Worm (Caenorhabditis elegans) whole organism, early embryonic: ENCODE results near the gene srh-46.

Experiments used
- B0310.2 ChIP-seq: sonication (generic microtip); optimal IDR thresholded peaks from 2 replicates; lab custom pipeline; 2016; ENCODE audit warnings: mild to moderate bottlenecking, missing genetic modification characterization, missing compliant biosample characterization
- ama-1 ChIP-seq: fragments of 150-350 bp; optimal IDR thresholded peaks from 2 replicates; lab custom pipeline; 2014
- ceh-13 ChIP-seq: fragments of 200-800 bp; sonication (Bioruptor generic); optimal IDR thresholded peaks from 2 replicates; lab custom pipeline; 2018; ENCODE audit warnings: mild to moderate bottlenecking, missing genetic modification characterization, missing compliant biosample characterization
- ceh-36 ChIP-seq: sonication (generic microtip); optimal IDR thresholded peaks from 2 replicates; lab custom pipeline; 2016; ENCODE audit warnings: missing genetic modification characterization, inconsistent platforms, missing compliant biosample characterization
- ets-7 ChIP-seq: sonication (generic microtip); optimal IDR thresholded peaks from 2 replicates; lab custom pipeline; 2016; ENCODE audit warnings: missing genotype, missing genetic modification characterization, missing compliant biosample characterization
- flt-1 ChIP-seq: fragments of 200-800 bp; sonication (Bioruptor generic); IDR thresholded peaks from 2 replicates; pipeline ENCODE4 v1.3.6; 2022; ENCODE audit warnings: missing genetic modification characterization, missing compliant biosample characterization
- hmbx-1 ChIP-seq: sonication (generic microtip); optimal IDR thresholded peaks from 2 replicates; lab custom pipeline; 2016; ENCODE audit warnings: mild to moderate bottlenecking, missing genetic modification characterization, missing compliant biosample characterization
- pes-1 ChIP-seq: fragments of 200-800 bp; sonication (Bioruptor generic); IDR thresholded peaks from 2 replicates; pipeline ENCODE4 v1.3.6; 2022; ENCODE audit warnings: missing genetic modification reagents, missing genetic modification characterization, missing compliant biosample characterization
- scrt-1 ChIP-seq: fragments of 200-800 bp; sonication (Bioruptor generic); IDR thresholded peaks from 2 replicates; pipeline ENCODE4 v1.3.6; 2022; ENCODE audit warnings: missing genetic modification characterization, missing compliant biosample characterization
- sea-1 ChIP-seq: fragments of 200-800 bp; sonication (Bioruptor generic); conservative IDR thresholded peaks from 2 replicates; pipeline ENCODE4 v1.3.6; 2022; ENCODE audit warnings: missing genetic modification characterization, missing compliant biosample characterization
- tbx-11 ChIP-seq: fragments of 200-800 bp; sonication (Bioruptor generic); IDR thresholded peaks from 2 replicates; pipeline ENCODE4 v1.3.6; 2022; ENCODE audit warnings: missing genetic modification characterization, missing compliant biosample characterization

- no peak for TF ChIP-seq ama-1
- no peak for TF ChIP-seq hmbx-1 (tag; lab: Kevin White, UChicago)
- no peak for TF ChIP-seq ceh-36 (tag; lab: Kevin White, UChicago)
- TF ChIP-seq ceh-13 (GFP tag; lab: Kevin White, UChicago), result no peak
- TF ChIP-seq B0310.2 (tag; lab: Kevin White, UChicago), result no peak
- TF ChIP-seq tbx-11 (GFP tag; lab: Robert Waterston, UW), result no peak
- no peak for TF ChIP-seq ets-7 (tag; lab: Kevin White, UChicago)
- TF ChIP-seq flt-1, result no peak
- no peak for TF ChIP-seq sea-1 (GFP tag; lab: Robert Waterston, UW)
- TF ChIP-seq pes-1 (GFP tag; lab: Robert Waterston, UW), result no peak
- no peak for TF ChIP-seq scrt-1 (GFP tag; lab: Robert Waterston, UW)
These were observed 2.1 kb downstream of the srh-46 start, which contains the start of gene srh-47 for ce11 chrV:11300539-11300938.
